1 fruit fly cellular context compared by ENCODE assay signal in the genomic region with DNA sequence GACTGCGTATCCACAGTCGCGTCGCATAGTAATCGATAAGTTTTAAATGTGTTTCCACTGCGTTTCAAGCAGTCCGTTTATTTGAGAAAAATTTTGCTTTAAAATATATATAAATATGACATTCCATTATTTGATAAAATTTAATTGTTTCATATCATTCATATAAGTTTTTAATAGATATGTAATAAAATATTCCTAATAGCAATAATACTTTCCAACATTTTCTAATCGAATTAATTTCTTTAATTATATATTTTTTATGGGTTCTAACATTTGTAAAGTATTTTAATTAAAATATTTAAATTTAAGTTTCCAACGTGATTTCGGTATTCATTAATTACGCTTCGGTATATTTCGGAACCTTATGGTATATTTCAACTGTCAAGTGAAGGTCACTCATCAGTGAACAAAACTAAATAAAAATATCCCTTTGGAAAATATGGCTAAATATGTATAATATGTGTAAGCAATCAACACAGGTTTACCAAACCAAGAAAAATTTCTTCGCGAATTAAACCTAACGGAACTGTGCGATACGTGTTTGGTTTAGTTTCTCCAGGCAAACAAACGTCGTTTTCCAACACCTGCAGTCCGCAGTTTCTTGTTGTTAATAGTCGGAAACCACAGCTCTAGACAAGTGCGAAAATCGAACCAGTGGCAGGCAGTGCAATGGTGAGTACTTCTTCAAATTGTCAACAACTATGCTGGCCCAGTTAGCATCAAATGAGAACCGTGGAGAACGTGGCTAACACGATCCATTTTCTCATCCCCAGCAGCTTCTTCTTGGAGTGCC.
TF ChIP-seq lines count a peak whose summit lies in the region.

TSS of gene CG7739 (minus strand) at position 8 of the 793 bp plus-strand sequence.
TSS of gene SCCRO (plus strand) at position 370 of the 793 bp plus-strand sequence.

TF ChIP-seq in whole organism, embryonic, 481 proteins besides CTCF, POLR2A, EP300 and RAD21 (continued from another document):
- peak; percentile 70 for TF ChIP-seq CG17802 (tag; optimal IDR thresholded peaks at IDR 0.05; lab: Kevin White, UChicago)
- TF ChIP-seq cad (GFP tag; optimal IDR thresholded peaks at IDR 0.05; lab: Kevin White, UChicago): no peak
- no peak for TF ChIP-seq salm (tag; optimal IDR thresholded peaks at IDR 0.05; lab: Kevin White, UChicago)
- no peak for TF ChIP-seq CG10959 (GFP tag; IDR thresholded peaks at IDR 0.05; lab: Robert Waterston, UW)
- TF ChIP-seq HLHmδ (GFP tag; optimal IDR thresholded peaks at IDR 0.05; lab: Kevin White, UChicago): no peak
- TF ChIP-seq CG17359 (tag; optimal IDR thresholded peaks at IDR 0.05; lab: Kevin White, UChicago): peak; percentile 54
- no peak for TF ChIP-seq Blimp-1 (GFP tag; optimal IDR thresholded peaks at IDR 0.05; lab: Kevin White, UChicago)
- TF ChIP-seq Oaz (GFP tag; IDR thresholded peaks at IDR 0.05; lab: Robert Waterston, UW): 0 out of 2 replicates have a peak, but pooled peaks have one; percentile 45
- TF ChIP-seq BtbVII (GFP tag; optimal IDR thresholded peaks at IDR 0.05; lab: Kevin White, UChicago): no peak
- peak; percentile 52 for TF ChIP-seq E2f2 (GFP tag; IDR thresholded peaks at IDR 0.05; lab: Robert Waterston, UW)
- TF ChIP-seq kni (GFP tag; optimal IDR thresholded peaks at IDR 0.05; lab: Kevin White, UChicago): no peak
- TF ChIP-seq Sox100B (GFP tag; optimal IDR thresholded peaks at IDR 0.05; lab: Kevin White, UChicago): peak; percentile 4
- TF ChIP-seq Aef1 (GFP tag; IDR thresholded peaks at IDR 0.05; lab: Robert Waterston, UW): peak; percentile 66
- TF ChIP-seq HmgZ (tag; optimal IDR thresholded peaks at IDR 0.05; lab: Kevin White, UChicago): peak; percentile 20
- peak; percentile 68 for TF ChIP-seq Drgx (GFP tag; IDR thresholded peaks at IDR 0.05; lab: Robert Waterston, UW)
- no peak for TF ChIP-seq D19B (GFP tag; optimal IDR thresholded peaks at IDR 0.05; lab: Kevin White, UChicago)
- 0 out of 3 replicates have a peak, but pooled peaks have one; percentile 31 for TF ChIP-seq otp (GFP tag; IDR thresholded peaks at IDR 0.05; lab: Robert Waterston, UW)
- peak; percentile 53 for TF ChIP-seq Chrac-16 (GFP tag; optimal IDR thresholded peaks at IDR 0.05; lab: Kevin White, UChicago)
- TF ChIP-seq Vsx1 (GFP tag; optimal IDR thresholded peaks at IDR 0.05; lab: Kevin White, UChicago): no peak
- TF ChIP-seq CG3726 (GFP tag; IDR thresholded peaks at IDR 0.05; lab: Robert Waterston, UW): no peak
- no peak for TF ChIP-seq emc (GFP tag; optimal IDR thresholded peaks at IDR 0.05; lab: Kevin White, UChicago)
- TF ChIP-seq CG1529 (GFP tag; optimal IDR thresholded peaks at IDR 0.05; lab: Kevin White, UChicago): no peak
- TF ChIP-seq fd102C (GFP tag; optimal IDR thresholded peaks at IDR 0.05; lab: Kevin White, UChicago): no peak
- TF ChIP-seq gce (GFP tag; IDR thresholded peaks at IDR 0.05; lab: Robert Waterston, UW): no peak
- peak; percentile 46; the same call in 2 of the 3 replicates for TF ChIP-seq CG6791 (GFP tag; IDR thresholded peaks at IDR 0.05; lab: Robert Waterston, UW; ENCODE audit: partially characterized antibody)
- no peak for TF ChIP-seq hb (GFP tag; IDR thresholded peaks at IDR 0.05; lab: Robert Waterston, UW; ENCODE audit: partially characterized antibody)
